Fruit fly (Drosophila melanogaster) Kc167 (cell line): ENCODE measurements around the gene CG43843.

Experiments
- Myc ChIP-seq: fragments of >200 bp; optimal IDR thresholded peaks from 2 replicates; lab custom pipeline; 2017; ENCODE audit warnings: missing external identifiers
- Sin3A ChIP-seq: fragments of >200 bp; optimal IDR thresholded peaks from 2 replicates; lab custom pipeline; 2018; ENCODE audit warnings: missing external identifiers
- h ChIP-seq: fragments of >200 bp; optimal IDR thresholded peaks from 3 replicates; lab custom pipeline; 2018; ENCODE audit warnings: missing external identifiers
- insv ChIP-seq: fragments of >200 bp; optimal IDR thresholded peaks from 3 replicates; lab custom pipeline; 2018; ENCODE audit warnings: missing external identifiers
- psq ChIP-seq: fragments of >200 bp; optimal IDR thresholded peaks from 2 replicates; lab custom pipeline; 2017; ENCODE audit warnings: missing external identifiers
- ttk ChIP-seq: sonication (Bioruptor generic); optimal IDR thresholded peaks from 2 replicates; lab custom pipeline; 2017; ENCODE audit warnings: missing external identifiers

Gene CG43843

dm6 chrX:18483261-18484218 lies 23.3 kb upstream of the CG43843 start, which contains the start of gene Hayan:
Gene Hayan (minus strand): TSS chrX:18483772.
- TF ChIP-seq ttk (no peak), psq (lab: Kevin White, UChicago) (no peak), h (lab: Kevin White, UChicago) (no peak), Sin3A (no peak), Myc (lab: Kevin White, UChicago) (no peak), insv (no peak)

dm6 chrX:18482537-18482936 lies 22.3 kb upstream of the CG43843 start:
- no peak for TF ChIP-seq psq (lab: Kevin White, UChicago)
- no peak for TF ChIP-seq ttk
- no peak for TF ChIP-seq Myc (lab: Kevin White, UChicago)
- TF ChIP-seq Sin3A: no peak
- no peak for TF ChIP-seq h (lab: Kevin White, UChicago)
- no peak for TF ChIP-seq insv

- TF ChIP-seq psq (lab: Kevin White, UChicago) (peak; percentile 99), Sin3A (no peak)
These were observed 19.3 kb upstream of the CG43843 start, which contains the start of gene CG32547 for dm6 chrX:18479307-18480134. Gene CG32547 (minus strand): TSS chrX:18479487.

dm6 chrX:18467881-18468280 lies 7.7 kb upstream of the CG43843 start:
- TF ChIP-seq h (lab: Kevin White, UChicago) (no peak), insv (no peak), ttk (no peak), Sin3A (no peak), Myc (lab: Kevin White, UChicago) (no peak), psq (lab: Kevin White, UChicago) (no peak)

- TF ChIP-seq Sin3A: no peak
These were observed 7.5 kb downstream of the CG43843 start for dm6 chrX:18452717-18453116.

dm6 chrX:18440481-18440880 lies 19.7 kb downstream of the CG43843 start, which contains the start of gene CG32548:
Gene CG32548 (minus strand): TSS chrX:18440581.
- TF ChIP-seq psq (lab: Kevin White, UChicago) (no peak), Myc (lab: Kevin White, UChicago) (no peak), Sin3A (no peak), h (lab: Kevin White, UChicago) (no peak), ttk (no peak), insv (no peak)

- TF ChIP-seq psq (lab: Kevin White, UChicago): no peak
These were observed 20.9 kb downstream of the CG43843 start, which contains the start of gene CG43841 for dm6 chrX:18439367-18439766. Gene CG43841 (plus strand): TSS chrX:18439667.

dm6 chrX:18438568-18438967 lies 21.6 kb downstream of the CG43843 start, which contains the start of gene CG32551:
Gene CG32551 (plus strand): TSS chrX:18438868.
- TF ChIP-seq Sin3A (no peak), Myc (lab: Kevin White, UChicago) (no peak), h (lab: Kevin White, UChicago) (no peak), insv (no peak), ttk (no peak), psq (lab: Kevin White, UChicago) (no peak)

- TF ChIP-seq h (lab: Kevin White, UChicago): no peak
- no peak for TF ChIP-seq insv
- no peak for TF ChIP-seq Sin3A
- no peak for TF ChIP-seq psq (lab: Kevin White, UChicago)
- TF ChIP-seq Myc (lab: Kevin White, UChicago): no peak
- no peak for TF ChIP-seq ttk
These were observed 23.0 kb downstream of the CG43843 start, which contains the start of gene CG6290 for dm6 chrX:18437190-18437589. Gene CG6290 (plus strand): TSS chrX:18437490.

- no peak for TF ChIP-seq ttk
- no peak for TF ChIP-seq Sin3A
These were observed 38.1 kb downstream of the CG43843 start, which contains the start of gene CG42323 for dm6 chrX:18422112-18422511. Gene CG42323 (plus strand): TSS chrX:18422413.

dm6 chrX:18415115-18415514 lies 45.1 kb downstream of the CG43843 start, which contains the start of gene CG15056:
Gene CG15056 (plus strand): TSS chrX:18415415.
- TF ChIP-seq h (lab: Kevin White, UChicago) (no peak), psq (lab: Kevin White, UChicago) (no peak), Sin3A (no peak), Myc (lab: Kevin White, UChicago) (no peak), insv (no peak), ttk (no peak)

dm6 chrX:18409938-18410337 lies 50.3 kb downstream of the CG43843 start, which contains the start of gene Nt5b:
Gene Nt5b (minus strand): TSS chrX:18410144.
- TF ChIP-seq h (lab: Kevin White, UChicago): no peak
- TF ChIP-seq ttk: no peak
- TF ChIP-seq psq (lab: Kevin White, UChicago): no peak
- TF ChIP-seq Myc (lab: Kevin White, UChicago): no peak
- TF ChIP-seq Sin3A: no peak
- no peak for TF ChIP-seq insv
